Worm (Caenorhabditis elegans): ENCODE results near the gene sdz-19.

DNA sequence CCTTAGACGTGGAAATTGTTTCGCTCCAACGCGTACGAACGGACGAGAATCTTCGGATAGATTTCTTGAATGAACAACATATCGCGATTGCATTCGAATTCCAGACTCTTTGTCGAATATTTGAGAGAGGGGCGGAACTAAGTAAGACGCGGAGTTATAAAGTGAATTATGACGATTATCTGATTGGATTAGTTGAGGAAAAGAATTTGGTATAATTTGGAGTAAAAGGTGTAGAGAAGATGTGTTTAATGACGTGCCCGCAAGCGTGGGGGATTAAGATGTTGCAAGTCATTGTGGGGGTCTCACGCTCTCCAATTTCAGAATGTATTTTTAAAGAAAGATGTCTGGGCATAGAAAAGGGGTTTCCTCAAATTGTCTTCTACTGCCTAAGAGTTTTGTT, 42.0 kb upstream of the sdz-19 start:
- TF ChIP-seq lin-13 (tag; optimal IDR thresholded peaks at IDR 0.05) = no peak
- TF ChIP-seq drap-1 (GFP tag; optimal IDR thresholded peaks at IDR 0.05) = no peak
- no peak for TF ChIP-seq mep-1 (tag; optimal IDR thresholded peaks at IDR 0.05)
- TF ChIP-seq elt-3 (tag; optimal IDR thresholded peaks at IDR 0.05) = no peak
- no peak for TF ChIP-seq ceh-83 (GFP tag; optimal IDR thresholded peaks at IDR 0.05)
- no peak for TF ChIP-seq cnd-1 (tag; optimal IDR thresholded peaks at IDR 0.05)
- no peak for TF ChIP-seq blmp-1 (tag; optimal IDR thresholded peaks at IDR 0.05)
- no peak for TF ChIP-seq snpc-4 (tag; optimal IDR thresholded peaks at IDR 0.05)
- TF ChIP-seq unc-62 (GFP tag; optimal IDR thresholded peaks at IDR 0.05) = no peak
- no peak for TF ChIP-seq nhr-28 (tag; optimal IDR thresholded peaks at IDR 0.05)
- TF ChIP-seq nhr-12 (tag; optimal IDR thresholded peaks at IDR 0.05) = no peak
- TF ChIP-seq hlh-1 (tag; optimal IDR thresholded peaks at IDR 0.05) = no peak
- TF ChIP-seq nhr-2 (tag; optimal IDR thresholded peaks at IDR 0.05) = no peak
